Worm (Caenorhabditis elegans): ENCODE results near the gene dpl-1.

ce11 chrII:9171466-9172187 is 1.9 kb downstream of the dpl-1 start:
- no peak for TF ChIP-seq mbf-1 (tag; optimal IDR thresholded peaks at IDR 0.05)
- no peak for TF ChIP-seq ama-1 (optimal IDR thresholded peaks at IDR 0.05)
- no peak for TF ChIP-seq sma-9 (GFP tag; optimal IDR thresholded peaks at IDR 0.05)
- TF ChIP-seq sma-9 (tag; optimal IDR thresholded peaks at IDR 0.05) = no peak
- no peak for TF ChIP-seq unc-62 (GFP tag; optimal IDR thresholded peaks at IDR 0.05)
- no peak for TF ChIP-seq nhr-10 (tag; optimal IDR thresholded peaks at IDR 0.05)
- TF ChIP-seq nhr-237 (tag; optimal IDR thresholded peaks at IDR 0.05) = no peak
- no peak for TF ChIP-seq nhr-25 (tag; optimal IDR thresholded peaks at IDR 0.05)
- no peak for TF ChIP-seq skn-1 (tag; optimal IDR thresholded peaks at IDR 0.05)
